Worm (Caenorhabditis elegans): ENCODE measurements around the gene Y77E11A.8.

DNA sequence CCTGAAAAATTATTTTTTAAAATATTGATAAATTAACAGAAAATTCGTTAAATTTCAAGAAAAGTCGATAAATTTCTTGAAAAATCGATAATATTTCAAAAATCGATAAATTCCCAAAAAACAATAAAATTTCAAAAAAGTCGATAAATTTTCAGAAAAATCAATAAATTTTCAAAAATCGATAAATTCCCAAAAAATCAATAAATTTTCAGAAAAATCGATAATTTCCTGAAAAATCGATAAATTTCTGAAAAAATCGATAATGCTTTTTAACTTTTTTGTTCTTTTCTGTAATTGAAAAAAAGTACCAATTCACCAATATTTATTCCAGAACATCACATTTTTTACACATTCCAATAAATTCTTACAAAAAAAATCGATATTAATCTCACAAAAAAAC, 10.3 kb upstream of the Y77E11A.8 start:
- TF ChIP-seq nhr-10 (tag; optimal IDR thresholded peaks at IDR 0.05) (no peak), cey-2 (tag; optimal IDR thresholded peaks at IDR 0.05; ENCODE audit: borderline replicate concordance, insufficient read depth) (no peak), mdl-1 (tag; optimal IDR thresholded peaks at IDR 0.05) (no peak), nhr-237 (tag; optimal IDR thresholded peaks at IDR 0.05) (no peak), zfp-2 (tag; optimal IDR thresholded peaks at IDR 0.05) (no peak), saeg-2 (GFP tag; IDR thresholded peaks at IDR 0.05) (no peak), lin-13 (GFP tag; optimal IDR thresholded peaks at IDR 0.05) (no peak)

Data from whole organism, L4 larva.